Worm (Caenorhabditis elegans): Measurements from ENCODE around the gene thk-1.

DNA sequence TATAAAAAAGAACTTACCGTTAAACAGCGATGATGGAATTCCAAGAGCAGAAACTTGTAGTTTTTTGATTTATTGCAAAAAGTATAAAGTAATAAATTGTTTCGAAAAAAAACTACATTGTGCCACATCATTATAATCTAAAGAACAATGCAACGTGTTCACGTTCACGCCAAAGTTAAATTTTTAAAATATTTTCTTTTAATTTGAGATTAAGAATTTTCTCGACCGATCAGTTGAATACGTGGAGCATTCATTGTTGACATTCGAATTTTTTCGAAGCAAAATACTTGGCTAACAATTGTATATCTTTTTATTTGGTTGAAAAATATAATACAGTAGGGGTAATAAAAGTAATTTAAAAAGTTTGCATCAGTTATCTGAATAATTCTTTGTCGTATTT lies 50.4 kb downstream of the thk-1 start, which contains the start of gene F01G10.5:
- no peak for TF ChIP-seq mxl-3 (GFP tag; optimal IDR thresholded peaks at IDR 0.05)
- no peak for TF ChIP-seq lsy-2 (tag; optimal IDR thresholded peaks at IDR 0.05)
- no peak for TF ChIP-seq snpc-1.2 (GFP tag; IDR thresholded peaks at IDR 0.05)
- no peak for TF ChIP-seq unc-62 (GFP tag; optimal IDR thresholded peaks at IDR 0.05 in 1 of 2)
- TF ChIP-seq unc-62 (tag; optimal IDR thresholded peaks at IDR 0.05), result no peak
- no peak for TF ChIP-seq pqm-1 (tag; optimal IDR thresholded peaks at IDR 0.05)
- no peak for TF ChIP-seq nhr-41 (GFP tag; IDR thresholded peaks at IDR 0.05)
- TF ChIP-seq hmg-1.1 (GFP tag; IDR thresholded peaks at IDR 0.05), result no peak
- TF ChIP-seq daf-12 (tag; optimal IDR thresholded peaks at IDR 0.05), result no peak
- TF ChIP-seq pha-4 (GFP tag; IDR thresholded peaks at IDR 0.05), result no peak
- no peak for TF ChIP-seq pha-4 (tag; optimal IDR thresholded peaks at IDR 0.05)
- TF ChIP-seq lin-38 (GFP tag; IDR thresholded peaks at IDR 0.05), result no peak
- no peak for TF ChIP-seq madf-9 (GFP tag; conservative IDR thresholded peaks at IDR 0.05)
- no peak for TF ChIP-seq lin-13 (GFP tag; optimal IDR thresholded peaks at IDR 0.05)
- TF ChIP-seq egl-43 (GFP tag; IDR thresholded peaks at IDR 0.05), result no peak
